Fruit fly (Drosophila melanogaster) whole organism, embryonic: ENCODE measurements around the gene Ilk.

ENCODE experiments used
- CG12104 ChIP-seq: fragments of 200-800 bp; sonication (Bioruptor generic); optimal IDR thresholded peaks from 3 replicates; lab custom pipeline; 2016; ENCODE audit warnings: missing biosample characterization, missing genetic modification characterization
- Dip3 ChIP-seq: fragments of 200-800 bp; sonication (Bioruptor generic); optimal IDR thresholded peaks from 3 replicates; lab custom pipeline; 2016; ENCODE audit warnings: missing biosample characterization, missing genetic modification characterization
- Scr ChIP-seq: fragments of 200-800 bp; sonication (Bioruptor generic); IDR thresholded peaks from 2 replicates; pipeline ENCODE4 v1.3.6; 2022; ENCODE audit warnings: missing biosample characterization, missing genetic modification characterization; ENCODE audit not compliant: partially characterized antibody
- bsh ChIP-seq, 2 experiments: fragments of 200-800 bp; sonication (Bioruptor generic); optimal IDR thresholded peaks; 2 replicates each; lab custom pipeline; 2017 to 2018; ENCODE audit warnings: mild to moderate bottlenecking in 2 of 2, missing biosample characterization in 2 of 2, missing genetic modification characterization in 2 of 2, moderate library complexity in 1 of 2
- dmrt11E ChIP-seq: fragments of 200-800 bp; sonication (Bioruptor generic); optimal IDR thresholded peaks from 3 replicates; lab custom pipeline; 2018; ENCODE audit warnings: missing biosample characterization, mild to moderate bottlenecking, missing genetic modification characterization, moderate library complexity

dm6 chr3L:21174962-21175361, 41.7 kb upstream of the Ilk start:
- TF ChIP-seq dmrt11E (tag; lab: Kevin White, UChicago), result no peak
- no peak for TF ChIP-seq bsh (GFP tag; optimal IDR thresholded peaks at IDR 0.05; lab: Kevin White, UChicago)
- no peak for TF ChIP-seq Dip3
- TF ChIP-seq CG12104, result no peak
- TF ChIP-seq Scr (GFP tag; lab: Robert Waterston, UW), result no peak
